Worm (Caenorhabditis elegans): ENCODE measurements around the gene msi-1.

- no peak for TF ChIP-seq skn-1 (tag; optimal IDR thresholded peaks at IDR 0.05)
- no peak for TF ChIP-seq elt-1 (tag; optimal IDR thresholded peaks at IDR 0.05)
- TF ChIP-seq unc-39 (tag; optimal IDR thresholded peaks at IDR 0.05), result no peak
- no peak for TF ChIP-seq snpc-4 (tag; optimal IDR thresholded peaks at IDR 0.05)
- TF ChIP-seq unc-62 (GFP tag; optimal IDR thresholded peaks at IDR 0.05), result no peak
- no peak for TF ChIP-seq Y55F3AM.14 (GFP tag; optimal IDR thresholded peaks at IDR 0.05)
Observed at ce11 chrIII:4019801-4020200, 43.6 kb upstream of the msi-1 start, which contains the start of gene snpc-3.4.

Measured in whole organism, L2 larva.